Fruit fly (Drosophila melanogaster) Kc167 (cell line): ENCODE data around the gene CG8509.

Experiments
- Sin3A ChIP-seq: fragments of >200 bp; optimal IDR thresholded peaks from 2 replicates; lab custom pipeline; 2018; ENCODE audit warnings: missing external identifiers
- insv ChIP-seq: fragments of >200 bp; optimal IDR thresholded peaks from 3 replicates; lab custom pipeline; 2018; ENCODE audit warnings: missing external identifiers
- psq ChIP-seq: fragments of >200 bp; optimal IDR thresholded peaks from 2 replicates; lab custom pipeline; 2017; ENCODE audit warnings: missing external identifiers

- TF ChIP-seq insv (no peak), psq (lab: Kevin White, UChicago) (no peak), Sin3A (lab: Kevin White, UChicago) (no peak)
These were observed 50.0 kb downstream of the CG8509 start, which contains the start of gene AlkB for dm6 chrX:15859387-15859786.
